Worm (Caenorhabditis elegans) whole organism, L3 larva: Measurements from ENCODE around the gene gst-27.

ENCODE experiments used
- jun-1 ChIP-seq: fragments of 150-350 bp; optimal IDR thresholded peaks from 2 replicates; lab custom pipeline; 2014; ENCODE audit warnings: missing biosample characterization, missing genetic modification reagents, missing genetic modification characterization
- lin-15B ChIP-seq: fragments of 150-350 bp; optimal IDR thresholded peaks from 2 replicates; lab custom pipeline; 2014; ENCODE audit warnings: missing biosample characterization, missing genetic modification characterization

DNA sequence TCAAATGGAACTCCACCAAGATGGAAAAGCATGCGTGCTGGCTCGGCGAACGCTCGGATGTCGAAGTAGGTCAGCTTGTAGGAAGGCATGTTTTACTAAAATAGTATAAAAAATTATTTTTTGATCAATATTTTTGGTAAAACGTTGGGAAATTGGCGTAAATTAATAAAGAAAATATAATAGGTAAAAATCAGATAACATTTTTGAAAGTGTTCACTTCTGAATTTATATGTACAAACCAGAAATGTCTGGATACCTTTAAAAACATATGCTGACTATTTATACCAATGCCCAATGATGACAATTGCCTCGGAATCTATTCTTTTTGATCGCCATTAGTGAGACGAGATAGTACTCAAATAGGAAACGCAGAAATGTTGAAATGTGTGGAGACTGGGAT, 19.8 kb upstream of the gst-27 start, which contains the start of gene gst-35:
- no peak for TF ChIP-seq jun-1 (tag; lab: Kevin White, UChicago)
- no peak for TF ChIP-seq lin-15B
